Worm (Caenorhabditis elegans) whole organism, young adult: ENCODE data around the gene Y82E9BR.3.
A peak's percentile ranks its signal among the peaks of the same experiment; 100 is the strongest.

Experiments
- B0035.1 ChIP-seq: sonication (generic microtip); optimal IDR thresholded peaks from 2 replicates; lab custom pipeline; 2016; ENCODE audit warnings: missing genetic modification characterization, mild to moderate bottlenecking, missing compliant biosample characterization, missing genotype, missing genetic modification reagents
- C06A6.2 ChIP-seq: fragments of 200-800 bp; sonication (Bioruptor generic); conservative IDR thresholded peaks from 2 replicates; pipeline ENCODE4 v1.3.6; 2022; ENCODE audit warnings: missing genetic modification characterization, missing compliant biosample characterization
- C17E4.6 ChIP-seq: fragments of 200-800 bp; sonication (Bioruptor generic); IDR thresholded peaks from 2 replicates; pipeline ENCODE4 v1.3.6; 2022; ENCODE audit warnings: missing genetic modification reagents, missing genetic modification characterization, missing compliant biosample characterization
- F10E7.11 ChIP-seq: sonication (generic microtip); optimal IDR thresholded peaks from 2 replicates; lab custom pipeline; 2017; ENCODE audit warnings: mild to moderate bottlenecking, missing genetic modification characterization, moderate library complexity, missing compliant biosample characterization
- F39B2.1 ChIP-seq: fragments of 200-800 bp; sonication (Bioruptor generic); IDR thresholded peaks from 2 replicates; pipeline ENCODE4 v1.3.6; 2022; ENCODE audit warnings: missing genetic modification reagents, missing genetic modification characterization, missing compliant biosample characterization
- K12H6.12 ChIP-seq: fragments of 200-800 bp; sonication (Bioruptor generic); optimal IDR thresholded peaks from 2 replicates; lab custom pipeline; 2018; ENCODE audit warnings: mild to moderate bottlenecking, missing genetic modification characterization, missing compliant biosample characterization
- T07F8.4 ChIP-seq: sonication (generic microtip); optimal IDR thresholded peaks from 2 replicates; lab custom pipeline; 2016; ENCODE audit warnings: mild to moderate bottlenecking, missing genetic modification characterization, moderate library complexity, missing compliant biosample characterization
- Y53G8AR.9 ChIP-seq: fragments of 200-800 bp; sonication (Bioruptor generic); conservative IDR thresholded peaks from 2 replicates; pipeline ENCODE4 v1.3.6; 2022; ENCODE audit warnings: missing genetic modification reagents, missing genetic modification characterization, missing compliant biosample characterization
- Y56A3A.18 ChIP-seq: fragments of 200-800 bp; sonication (Bioruptor generic); IDR thresholded peaks from 2 replicates; pipeline ENCODE4 v1.3.6; 2022; ENCODE audit warnings: missing genetic modification reagents, missing genetic modification characterization, missing compliant biosample characterization
- ZK185.1 ChIP-seq: sonication (generic microtip); optimal IDR thresholded peaks from 2 replicates; lab custom pipeline; 2016; ENCODE audit warnings: mild to moderate bottlenecking, missing genetic modification characterization, missing compliant biosample characterization; ENCODE audit not compliant: poor library complexity, severe bottlenecking
- aptf-3 ChIP-seq: fragments of 200-800 bp; sonication (Bioruptor generic); IDR thresholded peaks from 2 replicates; pipeline ENCODE4 v1.3.6; 2022; ENCODE audit warnings: missing genetic modification characterization, missing compliant biosample characterization
- bed-2 ChIP-seq: fragments of 200-800 bp; sonication (Bioruptor generic); IDR thresholded peaks from 2 replicates; pipeline ENCODE4 v1.3.6; 2022; ENCODE audit warnings: missing genetic modification reagents, missing genetic modification characterization, missing compliant biosample characterization
- ccch-3 ChIP-seq: fragments of 200-800 bp; sonication (Bioruptor generic); optimal IDR thresholded peaks from 2 replicates; lab custom pipeline; 2018; ENCODE audit warnings: mild to moderate bottlenecking, missing genetic modification characterization, missing compliant biosample characterization
- ceh-100 ChIP-seq: fragments of 200-800 bp; sonication (Bioruptor generic); IDR thresholded peaks from 2 replicates; pipeline ENCODE4 v1.3.6; 2022; ENCODE audit warnings: missing genetic modification reagents, missing genetic modification characterization, missing compliant biosample characterization
- ceh-27 ChIP-seq: fragments of 200-800 bp; sonication (Bioruptor generic); optimal IDR thresholded peaks from 2 replicates; lab custom pipeline; 2018; ENCODE audit warnings: mild to moderate bottlenecking, missing genetic modification characterization, moderate library complexity, missing compliant biosample characterization
- ceh-91 ChIP-seq: fragments of 200-800 bp; sonication (Bioruptor generic); IDR thresholded peaks from 2 replicates; pipeline ENCODE4 v1.3.6; 2022; ENCODE audit warnings: missing genetic modification reagents, missing genetic modification characterization, missing compliant biosample characterization
- die-1 ChIP-seq: sonication (generic microtip); optimal IDR thresholded peaks from 2 replicates; lab custom pipeline; 2016; ENCODE audit warnings: missing genotype, mild to moderate bottlenecking, missing genetic modification characterization, missing compliant biosample characterization
- dox-1 ChIP-seq: fragments of 200-800 bp; sonication (Bioruptor generic); IDR thresholded peaks from 2 replicates; pipeline ENCODE4 v1.3.6; 2022; ENCODE audit warnings: missing genetic modification reagents, missing genetic modification characterization, missing compliant biosample characterization
- efl-1 ChIP-seq: fragments of 150-350 bp; optimal IDR thresholded peaks from 2 replicates; lab custom pipeline; 2014; ENCODE audit warnings: missing biosample characterization, missing genetic modification reagents, missing genetic modification characterization
- ekl-4 ChIP-seq: fragments of 200-800 bp; sonication (Bioruptor generic); IDR thresholded peaks from 2 replicates; pipeline ENCODE4 v1.3.6; 2022; ENCODE audit warnings: missing genetic modification reagents, missing genetic modification characterization, missing compliant biosample characterization
- fkh-3 ChIP-seq: sonication (generic microtip); optimal IDR thresholded peaks from 2 replicates; lab custom pipeline; 2016; ENCODE audit warnings: mild to moderate bottlenecking, missing genetic modification characterization, missing compliant biosample characterization
- hmg-20 ChIP-seq: fragments of 200-800 bp; sonication (Bioruptor generic); IDR thresholded peaks from 2 replicates; pipeline ENCODE4 v1.3.6; 2022; ENCODE audit warnings: missing genetic modification reagents, missing genetic modification characterization, missing compliant biosample characterization
- hsf-1 ChIP-seq: fragments of 200-800 bp; sonication (Bioruptor generic); IDR thresholded peaks from 2 replicates; pipeline ENCODE4 v1.3.6; 2022; ENCODE audit warnings: missing genetic modification reagents, missing genetic modification characterization, missing compliant biosample characterization
- lag-1 ChIP-seq: fragments of 200-800 bp; sonication (Bioruptor generic); IDR thresholded peaks from 2 replicates; pipeline ENCODE4 v1.3.6; 2022; ENCODE audit warnings: missing genetic modification reagents, missing genetic modification characterization, missing compliant biosample characterization
- let-607 ChIP-seq, 2 experiments: fragments of 200-800 bp in 1 of 2; sonication (Bioruptor generic) in 1 of 2; sonication (generic microtip) in 1 of 2; optimal IDR thresholded peaks; 2 replicates each; lab custom pipeline; 2016 to 2018; ENCODE audit warnings: mild to moderate bottlenecking in 2 of 2, missing compliant biosample characterization in 2 of 2, missing genetic modification characterization in 2 of 2, moderate library complexity in 2 of 2, missing genotype in 1 of 2
- lin-54 ChIP-seq: fragments of 200-800 bp; sonication (Bioruptor generic); optimal IDR thresholded peaks from 2 replicates; lab custom pipeline; 2018; ENCODE audit warnings: mild to moderate bottlenecking, missing genetic modification characterization, missing compliant biosample characterization
- lsl-1 ChIP-seq: fragments of 200-800 bp; sonication (Bioruptor generic); optimal IDR thresholded peaks from 2 replicates; lab custom pipeline; 2018; ENCODE audit warnings: mild to moderate bottlenecking, missing genetic modification characterization, moderate library complexity, missing compliant biosample characterization
- lsy-27 ChIP-seq: sonication (generic microtip); optimal IDR thresholded peaks from 2 replicates; lab custom pipeline; 2017; ENCODE audit warnings: missing genetic modification characterization, mild to moderate bottlenecking, missing compliant biosample characterization, antibody characterized with exemption, missing genotype, borderline replicate concordance; ENCODE audit not compliant: insufficient read depth
- madf-3 ChIP-seq: fragments of 200-800 bp; sonication (Bioruptor generic); IDR thresholded peaks from 2 replicates; pipeline ENCODE4 v1.3.6; 2022; ENCODE audit warnings: missing genetic modification reagents, missing genetic modification characterization, missing compliant biosample characterization
- madf-6 ChIP-seq: fragments of 200-800 bp; sonication (Bioruptor generic); IDR thresholded peaks from 2 replicates; pipeline ENCODE4 v1.3.6; 2022; ENCODE audit warnings: missing genetic modification reagents, missing genetic modification characterization, missing compliant biosample characterization
- mel-28 ChIP-seq: sonication (generic microtip); optimal IDR thresholded peaks from 2 replicates; lab custom pipeline; 2016; ENCODE audit warnings: borderline replicate concordance, mild to moderate bottlenecking, missing genetic modification characterization, missing compliant biosample characterization
- mes-4 ChIP-seq: sonication (generic microtip); optimal IDR thresholded peaks from 2 replicates; lab custom pipeline; 2016; ENCODE audit warnings: missing genotype, missing genetic modification characterization, missing compliant biosample characterization
- mxl-1 ChIP-seq: sonication (generic microtip); optimal IDR thresholded peaks from 2 replicates; lab custom pipeline; 2016; ENCODE audit warnings: missing genetic modification characterization, missing compliant biosample characterization
- nfya-2 ChIP-seq: fragments of 200-800 bp; sonication (Bioruptor generic); IDR thresholded peaks from 2 replicates; pipeline ENCODE4 v1.3.6; 2022; ENCODE audit warnings: missing genetic modification reagents, missing genetic modification characterization, missing compliant biosample characterization
- nhr-80 ChIP-seq: sonication (generic microtip); optimal IDR thresholded peaks from 2 replicates; lab custom pipeline; 2016; ENCODE audit warnings: missing genetic modification characterization, missing compliant biosample characterization
- pbrm-1 ChIP-seq: fragments of 200-800 bp; sonication (Bioruptor generic); IDR thresholded peaks from 2 replicates; pipeline ENCODE4 v1.3.6; 2022; ENCODE audit warnings: missing genetic modification reagents, missing genetic modification characterization, missing compliant biosample characterization
- sdz-38 ChIP-seq: sonication (generic microtip); optimal IDR thresholded peaks from 2 replicates; lab custom pipeline; 2016; ENCODE audit warnings: missing genotype, missing genetic modification characterization, missing compliant biosample characterization
- snpc-1.3 ChIP-seq: sonication (generic microtip); optimal IDR thresholded peaks from 2 replicates; lab custom pipeline; 2017; ENCODE audit warnings: missing genetic modification characterization, mild to moderate bottlenecking, missing compliant biosample characterization, antibody characterized with exemption, moderate library complexity, missing genotype, missing genetic modification reagents; ENCODE audit not compliant: insufficient read depth
- snpc-3.4 ChIP-seq: sonication (generic microtip); optimal IDR thresholded peaks from 2 replicates; lab custom pipeline; 2017; ENCODE audit warnings: missing genetic modification characterization, mild to moderate bottlenecking, missing compliant biosample characterization, antibody characterized with exemption, moderate library complexity, missing genotype, missing genetic modification reagents
- somi-1 ChIP-seq: fragments of 200-800 bp; sonication (Bioruptor generic); optimal IDR thresholded peaks from 2 replicates; lab custom pipeline; 2018; ENCODE audit warnings: mild to moderate bottlenecking, missing genetic modification characterization, missing compliant biosample characterization
- xnd-1 ChIP-seq: sonication (generic microtip); optimal IDR thresholded peaks from 2 replicates; lab custom pipeline; 2016; ENCODE audit warnings: missing genotype, missing genetic modification reagents, missing genetic modification characterization, missing compliant biosample characterization
- zfh-2 ChIP-seq: fragments of 200-800 bp; sonication (Bioruptor generic); conservative IDR thresholded peaks from 2 replicates; pipeline ENCODE4 v1.3.6; 2022; ENCODE audit warnings: missing genetic modification reagents, missing genetic modification characterization, missing compliant biosample characterization
- zim-3 ChIP-seq: sonication (generic microtip); optimal IDR thresholded peaks from 2 replicates; lab custom pipeline; 2017; ENCODE audit warnings: mild to moderate bottlenecking, missing genetic modification characterization, moderate library complexity, missing compliant biosample characterization
- ztf-25 ChIP-seq: fragments of 200-800 bp; sonication (Bioruptor generic); IDR thresholded peaks from 2 replicates; pipeline ENCODE4 v1.3.6; 2022; ENCODE audit warnings: missing genetic modification reagents, missing genetic modification characterization, missing compliant biosample characterization
- ztf-3 ChIP-seq: fragments of 200-800 bp; sonication (Bioruptor generic); optimal IDR thresholded peaks from 2 replicates; lab custom pipeline; 2018; ENCODE audit warnings: mild to moderate bottlenecking, missing genetic modification characterization, missing compliant biosample characterization

Gene Y82E9BR.3

DNA sequence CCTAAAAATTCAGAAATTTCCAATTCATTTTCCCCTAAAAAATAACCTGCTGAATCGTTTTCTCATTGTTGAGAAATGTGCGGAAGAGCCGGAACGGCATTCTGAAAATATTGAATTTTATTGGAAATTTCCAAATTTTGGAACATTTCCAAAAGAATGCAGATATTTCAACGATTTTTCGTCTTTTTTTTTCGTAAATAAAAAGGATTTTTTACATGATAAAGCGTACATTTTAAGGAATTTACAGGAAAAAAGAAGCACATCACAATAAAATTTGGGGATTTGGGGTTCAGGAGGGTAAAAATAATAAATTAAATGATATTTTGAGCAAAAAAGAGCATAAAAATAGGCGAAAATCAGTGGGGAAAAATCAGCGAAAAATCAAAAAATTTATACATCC is 9.9 kb upstream of the Y82E9BR.3 start, which contains the start of gene Y82E9BR.22:
Gene Y82E9BR.22 (minus strand): TSS at position 101 of the 400 bp plus-strand sequence.
- no peak for TF ChIP-seq fkh-3
- no peak for TF ChIP-seq ceh-100 (GFP tag; lab: Robert Waterston, UW)
- TF ChIP-seq die-1 (tag; lab: Kevin White, UChicago) = no peak
- TF ChIP-seq Y56A3A.18 (GFP tag; lab: Robert Waterston, UW) = no peak
- 0 out of 2 replicates have a peak, but pooled peaks have one; percentile 51 for TF ChIP-seq madf-3 (GFP tag; lab: Robert Waterston, UW)
- no peak for TF ChIP-seq ekl-4 (GFP tag; lab: Robert Waterston, UW)
- no peak for TF ChIP-seq F39B2.1 (GFP tag; lab: Robert Waterston, UW)

DNA sequence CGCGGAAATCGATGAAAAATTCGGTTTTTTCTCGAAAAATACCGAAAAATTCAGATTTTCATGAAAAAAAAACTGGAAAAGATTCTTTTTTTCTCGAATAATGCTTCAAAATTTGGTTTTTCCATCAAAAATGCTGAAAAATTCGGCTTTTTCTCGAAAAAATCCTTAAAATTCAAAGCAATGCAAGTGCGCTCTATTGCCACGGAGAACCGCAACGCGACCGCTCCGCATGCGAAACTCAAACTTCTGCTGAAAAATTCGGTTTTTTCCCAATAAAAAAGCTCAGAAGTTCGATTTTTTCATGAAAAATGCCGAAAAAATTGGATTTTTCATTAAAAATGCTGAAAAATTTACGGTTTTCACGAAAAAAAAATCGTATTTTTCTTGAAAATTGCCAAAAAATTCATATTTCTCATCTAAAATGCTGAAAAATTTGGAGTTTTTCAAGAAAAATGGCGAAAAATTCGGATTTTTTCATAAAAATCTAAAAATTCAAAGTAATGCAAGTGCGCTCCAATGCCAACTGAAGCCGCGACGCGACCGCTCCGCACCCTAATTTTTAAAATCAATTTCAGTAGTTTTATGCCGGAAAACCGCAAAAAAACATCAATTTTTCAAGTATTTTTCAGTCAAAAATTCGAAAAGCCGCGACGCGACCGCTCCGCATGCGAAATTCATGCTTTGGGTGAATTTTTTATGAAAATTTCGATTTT is 5.7 kb upstream of the Y82E9BR.3 start:
- TF ChIP-seq pbrm-1 (GFP tag; lab: Robert Waterston, UW) (no peak), somi-1 (no peak), snpc-1.3 (peak; percentile 9), Y53G8AR.9 (GFP tag; lab: Robert Waterston, UW) (no peak), nhr-80 (no peak), K12H6.12 (no peak), dox-1 (0 out of 2 replicates have a peak, but pooled peaks have one; percentile 10), lsy-27 (tag; lab: Kevin White, UChicago) (no peak), efl-1 (GFP tag; lab: Kevin White, UChicago) (peak; percentile 23), ceh-27 (GFP tag; lab: Kevin White, UChicago) (no peak), C17E4.6 (no peak), hmg-20 (no peak), ztf-25 (GFP tag; lab: Robert Waterston, UW) (no peak), ceh-91 (no peak), zim-3 (tag; lab: Kevin White, UChicago) (no peak), hsf-1 (GFP tag; lab: Robert Waterston, UW) (no peak), ztf-3 (GFP tag; lab: Kevin White, UChicago) (no peak), lsl-1 (peak; percentile 41), ccch-3 (GFP tag; lab: Kevin White, UChicago) (no peak), aptf-3 (GFP tag; lab: Robert Waterston, UW) (no peak), nfya-2 (GFP tag; lab: Robert Waterston, UW) (no peak), lin-54 (GFP tag; lab: Kevin White, UChicago) (peak; percentile 27), xnd-1 (tag; lab: Kevin White, UChicago) (no peak), let-607 (tag; optimal IDR thresholded peaks at IDR 0.05; lab: Kevin White, UChicago) (no peak), C06A6.2 (GFP tag; lab: Robert Waterston, UW) (no peak), ZK185.1 (tag; lab: Kevin White, UChicago) (no peak), fkh-3 (no peak), mes-4 (tag; lab: Kevin White, UChicago) (no peak), mel-28 (tag; lab: Kevin White, UChicago) (no peak), lag-1 (GFP tag; lab: Robert Waterston, UW) (no peak), bed-2 (GFP tag; lab: Robert Waterston, UW) (no peak), madf-3 (GFP tag; lab: Robert Waterston, UW) (peak; percentile 97), snpc-3.4 (no peak), F10E7.11 (tag; lab: Kevin White, UChicago) (no peak), mxl-1 (tag; lab: Kevin White, UChicago) (no peak), T07F8.4 (no peak), zfh-2 (GFP tag; lab: Robert Waterston, UW) (no peak), madf-6 (GFP tag; lab: Robert Waterston, UW) (peak; percentile 9; the same call in 1 of the 2 replicates), sdz-38 (tag; lab: Kevin White, UChicago) (no peak), B0035.1 (tag; lab: Kevin White, UChicago) (no peak)
